Worm (Caenorhabditis elegans) whole organism, L4 larva: Measurements from ENCODE around the gene F45E1.5.

ENCODE experiments used
- F10B5.3 ChIP-seq: sonication (generic microtip); optimal IDR thresholded peaks from 2 replicates; lab custom pipeline; 2016; ENCODE audit warnings: mild to moderate bottlenecking, missing genetic modification characterization, missing compliant biosample characterization
- F26F4.8 ChIP-seq: fragments of 200-800 bp; sonication (Bioruptor generic); conservative IDR thresholded peaks from 2 replicates; pipeline ENCODE4 v1.3.6; 2022; ENCODE audit warnings: missing genetic modification characterization, missing compliant biosample characterization
- F37D6.2 ChIP-seq: sonication (generic microtip); optimal IDR thresholded peaks from 2 replicates; lab custom pipeline; 2016; ENCODE audit warnings: mild to moderate bottlenecking, missing genetic modification characterization, missing compliant biosample characterization
- F49E8.2 ChIP-seq: sonication (generic microtip); optimal IDR thresholded peaks from 2 replicates; lab custom pipeline; 2016; ENCODE audit warnings: missing compliant biosample characterization, mild to moderate bottlenecking, missing genetic modification characterization, borderline replicate concordance
- T20F7.1 ChIP-seq: fragments of 200-800 bp; sonication (Bioruptor generic); optimal IDR thresholded peaks from 2 replicates; lab custom pipeline; 2018; ENCODE audit warnings: mild to moderate bottlenecking, missing genetic modification characterization, missing compliant biosample characterization
- Y48G9A.11 ChIP-seq: fragments of 200-800 bp; sonication (Bioruptor generic); IDR thresholded peaks from 2 replicates; pipeline ENCODE4 v1.3.6; 2022; ENCODE audit warnings: missing genetic modification reagents, missing genetic modification characterization, missing compliant biosample characterization
- Y75B8A.6 ChIP-seq: fragments of 200-800 bp; sonication (Bioruptor generic); IDR thresholded peaks from 2 replicates; pipeline ENCODE4 v1.3.6; 2022; ENCODE audit warnings: missing genetic modification reagents, missing genetic modification characterization, missing compliant biosample characterization
- aha-1 ChIP-seq: fragments of 150-350 bp; peaks from one replicate; lab custom pipeline; 2014; ENCODE audit warnings: missing biosample characterization, missing genetic modification characterization
- ceh-20 ChIP-seq: fragments of 200-800 bp; sonication (Bioruptor generic); IDR thresholded peaks from 2 replicates; pipeline ENCODE4 v1.3.6; 2022; ENCODE audit warnings: missing genetic modification reagents, missing genetic modification characterization, missing compliant biosample characterization
- ceh-28 ChIP-seq: fragments of 150-350 bp; optimal IDR thresholded peaks from 2 replicates; lab custom pipeline; 2014; ENCODE audit warnings: missing biosample characterization, missing genetic modification reagents, missing genetic modification characterization
- ceh-32 ChIP-seq: sonication (generic microtip); optimal IDR thresholded peaks from 2 replicates; lab custom pipeline; 2016; ENCODE audit warnings: mild to moderate bottlenecking, missing genetic modification characterization, missing compliant biosample characterization; ENCODE audit not compliant: poor library complexity
- ceh-62 ChIP-seq: sonication (generic microtip); optimal IDR thresholded peaks from 2 replicates; lab custom pipeline; 2017; ENCODE audit warnings: missing biosample characterization, missing genetic modification characterization
- ctbp-1 ChIP-seq: fragments of 200-800 bp; sonication (Bioruptor generic); IDR thresholded peaks from 2 replicates; pipeline ENCODE4 v1.3.6; 2022; ENCODE audit warnings: missing genetic modification reagents, missing genetic modification characterization, missing compliant biosample characterization
- daf-12 ChIP-seq: fragments of 150-350 bp; optimal IDR thresholded peaks from 2 replicates; lab custom pipeline; 2014; ENCODE audit warnings: missing biosample characterization, missing genetic modification reagents, missing genetic modification characterization
- daf-19 ChIP-seq: fragments of 200-800 bp; sonication (Bioruptor generic); conservative IDR thresholded peaks from 2 replicates; pipeline ENCODE4 v1.3.6; 2022; ENCODE audit warnings: missing genetic modification characterization, missing compliant biosample characterization
- daf-8 ChIP-seq: fragments of 200-800 bp; sonication (Bioruptor generic); IDR thresholded peaks from 2 replicates; pipeline ENCODE4 v1.3.6; 2022; ENCODE audit warnings: missing genetic modification characterization, missing compliant biosample characterization
- dmd-6 ChIP-seq: fragments of 200-800 bp; sonication (Bioruptor generic); IDR thresholded peaks from 2 replicates; pipeline ENCODE4 v1.3.6; 2022; ENCODE audit warnings: missing genetic modification reagents, missing genetic modification characterization, missing compliant biosample characterization
- dmd-9 ChIP-seq: fragments of 200-800 bp; sonication (Bioruptor generic); IDR thresholded peaks from 2 replicates; pipeline ENCODE4 v1.3.6; 2022; ENCODE audit warnings: missing genetic modification reagents, missing genetic modification characterization, missing compliant biosample characterization
- fkh-10 ChIP-seq: fragments of 150-350 bp; optimal IDR thresholded peaks from 2 replicates; lab custom pipeline; 2014; ENCODE audit warnings: missing biosample characterization, missing genetic modification reagents, missing genetic modification characterization
- fos-1 ChIP-seq: fragments of 150-350 bp; optimal IDR thresholded peaks from 2 replicates; lab custom pipeline; 2014; ENCODE audit warnings: missing biosample characterization, missing genetic modification characterization
- hif-1 ChIP-seq, 2 experiments: sonication (generic microtip); optimal IDR thresholded peaks; 2 replicates each; lab custom pipeline; 2016 to 2017; ENCODE audit warnings: missing compliant biosample characterization in 2 of 2, missing genetic modification characterization in 2 of 2, missing genetic modification reagents in 2 of 2, missing genotype in 2 of 2, mild to moderate bottlenecking in 1 of 2
- hlh-30 ChIP-seq: sonication (generic microtip); optimal IDR thresholded peaks from 2 replicates; lab custom pipeline; 2017; ENCODE audit warnings: antibody characterized with exemption, mild to moderate bottlenecking, missing genetic modification characterization, missing compliant biosample characterization; ENCODE audit not compliant: insufficient read depth
- hmg-1.1 ChIP-seq: fragments of 200-800 bp; sonication (Bioruptor generic); IDR thresholded peaks from 2 replicates; pipeline ENCODE4 v1.3.6; 2022; ENCODE audit warnings: missing genetic modification reagents, missing genetic modification characterization, missing compliant biosample characterization
- lim-7 ChIP-seq: fragments of 200-800 bp; sonication (Bioruptor generic); IDR thresholded peaks from 2 replicates; pipeline ENCODE4 v1.3.6; 2022; ENCODE audit warnings: missing genetic modification characterization, missing compliant biosample characterization
- lin-1 ChIP-seq: fragments of 200-800 bp; sonication (Bioruptor generic); IDR thresholded peaks from 2 replicates; pipeline ENCODE4 v1.3.6; 2022; ENCODE audit warnings: missing genetic modification reagents, missing genetic modification characterization, missing compliant biosample characterization
- lin-13 ChIP-seq: fragments of 150-350 bp; optimal IDR thresholded peaks from 2 replicates; lab custom pipeline; 2014; ENCODE audit warnings: missing biosample characterization, missing genetic modification reagents, missing genetic modification characterization
- lin-15B ChIP-seq: fragments of 150-350 bp; sonication (generic microtip); optimal IDR thresholded peaks from 3 replicates; lab custom pipeline; 2014; ENCODE audit warnings: missing biosample characterization, missing genetic modification characterization
- lsy-2 ChIP-seq, 2 experiments: fragments of 150-350 bp in 1 of 2; sonication (generic microtip) in 1 of 2; optimal IDR thresholded peaks; 2 replicates each; lab custom pipeline; 2014 to 2017; ENCODE audit warnings: missing biosample characterization in 2 of 2, missing genetic modification characterization in 2 of 2
- madf-9 ChIP-seq: fragments of 200-800 bp; sonication (Bioruptor generic); conservative IDR thresholded peaks from 2 replicates; pipeline ENCODE4 v1.3.6; 2022; ENCODE audit warnings: missing genetic modification reagents, missing genetic modification characterization, missing compliant biosample characterization
- mdl-1 ChIP-seq, 2 experiments: fragments of 150-350 bp in 1 of 2; sonication (generic microtip) in 1 of 2; optimal IDR thresholded peaks; 2 replicates each; lab custom pipeline; 2014 to 2017; ENCODE audit warnings: missing biosample characterization in 2 of 2, missing genetic modification characterization in 2 of 2
- mxl-3 ChIP-seq: fragments of 200-800 bp; sonication (Bioruptor generic); optimal IDR thresholded peaks from 2 replicates; lab custom pipeline; 2018; ENCODE audit warnings: mild to moderate bottlenecking, missing genetic modification characterization, missing compliant biosample characterization
- nhr-10 ChIP-seq: fragments of 150-350 bp; optimal IDR thresholded peaks from 2 replicates; lab custom pipeline; 2014; ENCODE audit warnings: missing biosample characterization, missing genetic modification characterization
- nhr-111 ChIP-seq: fragments of 200-800 bp; sonication (Bioruptor generic); optimal IDR thresholded peaks from 2 replicates; lab custom pipeline; 2018; ENCODE audit warnings: mild to moderate bottlenecking, missing genetic modification characterization, missing compliant biosample characterization
- nhr-41 ChIP-seq: fragments of 200-800 bp; sonication (Bioruptor generic); IDR thresholded peaks from 2 replicates; pipeline ENCODE4 v1.3.6; 2022; ENCODE audit warnings: missing genetic modification reagents, missing genetic modification characterization, missing compliant biosample characterization
- nhr-48 ChIP-seq: sonication (generic microtip); optimal IDR thresholded peaks from 2 replicates; lab custom pipeline; 2016; ENCODE audit warnings: mild to moderate bottlenecking, missing genetic modification characterization, missing compliant biosample characterization
- nhr-6 ChIP-seq: fragments of 150-350 bp; optimal IDR thresholded peaks from 2 replicates; lab custom pipeline; 2014; ENCODE audit warnings: missing biosample characterization, missing genetic modification characterization
- skn-1 ChIP-seq: fragments of 150-350 bp; optimal IDR thresholded peaks from 2 replicates; lab custom pipeline; 2014; ENCODE audit warnings: missing biosample characterization, missing genetic modification characterization
- snpc-1.2 ChIP-seq: fragments of 200-800 bp; sonication (Bioruptor generic); IDR thresholded peaks from 2 replicates; pipeline ENCODE4 v1.3.6; 2022; ENCODE audit warnings: missing genetic modification reagents, missing genetic modification characterization, missing compliant biosample characterization
- spr-1 ChIP-seq: sonication (generic microtip); optimal IDR thresholded peaks from 2 replicates; lab custom pipeline; 2016; ENCODE audit warnings: mild to moderate bottlenecking, missing genetic modification characterization, missing compliant biosample characterization
- unc-62 ChIP-seq, 3 experiments: fragments of 150-350 bp in 1 of 3; sonication (generic microtip); optimal IDR thresholded peaks in 2 of 3; peaks in 1 of 3; 1 replicate in 1 of 3; 2 replicates in 2 of 3; lab custom pipeline; 2014 to 2017; ENCODE audit warnings: missing biosample characterization in 3 of 3, missing genetic modification characterization in 3 of 3, missing genetic modification reagents in 3 of 3, missing genotype in 1 of 3
- zag-1 ChIP-seq: fragments of 150-350 bp; optimal IDR thresholded peaks from 2 replicates; lab custom pipeline; 2014; ENCODE audit warnings: missing biosample characterization, missing genetic modification characterization
- zfp-3 ChIP-seq: fragments of 200-800 bp; sonication (Bioruptor generic); conservative IDR thresholded peaks from 2 replicates; pipeline ENCODE4 v1.3.6; 2022; ENCODE audit warnings: missing genetic modification reagents, missing genetic modification characterization, missing compliant biosample characterization
- zip-11 ChIP-seq: fragments of 200-800 bp; sonication (Bioruptor generic); IDR thresholded peaks from 2 replicates; pipeline ENCODE4 v1.3.6; 2022; ENCODE audit warnings: missing genetic modification characterization, missing compliant biosample characterization
- ztf-7 ChIP-seq: fragments of 150-350 bp; optimal IDR thresholded peaks from 2 replicates; lab custom pipeline; 2014; ENCODE audit warnings: missing biosample characterization, missing genetic modification characterization

F45E1.5 gene

ce11 chrX:7962056-7962485, 14.4 kb upstream of the F45E1.5 start (continued):
- TF ChIP-seq Y48G9A.11 (GFP tag; lab: Robert Waterston, UW) (no peak), lin-1 (GFP tag; lab: Robert Waterston, UW) (peak; percentile 84), nhr-6 (tag; lab: Kevin White, UChicago) (peak; percentile 68), nhr-10 (tag; lab: Kevin White, UChicago) (peak; percentile 60), dmd-9 (GFP tag; lab: Robert Waterston, UW) (no peak), daf-8 (GFP tag; lab: Robert Waterston, UW) (no peak), zfp-3 (GFP tag; lab: Robert Waterston, UW) (0 out of 2 replicates have a peak, but pooled peaks have one; percentile 39), ceh-20 (GFP tag; lab: Robert Waterston, UW) (peak; percentile 35; the same call in 1 of the 2 replicates), zip-11 (GFP tag; lab: Robert Waterston, UW) (no peak), nhr-41 (GFP tag; lab: Robert Waterston, UW) (no peak), lin-13 (GFP tag; lab: Kevin White, UChicago) (no peak), ceh-32 (tag; lab: Kevin White, UChicago) (no peak), snpc-1.2 (GFP tag; lab: Robert Waterston, UW) (no peak), zag-1 (tag; lab: Kevin White, UChicago) (no peak), F26F4.8 (GFP tag; lab: Robert Waterston, UW) (no peak), nhr-111 (GFP tag; lab: Kevin White, UChicago) (no peak), hmg-1.1 (GFP tag; lab: Robert Waterston, UW) (peak; percentile 58), spr-1 (peak; percentile 41), ceh-62 (tag; lab: Kevin White, UChicago) (no peak), ztf-7 (tag; lab: Kevin White, UChicago) (no peak)

ce11 chrX:7964022-7964421, 12.5 kb upstream of the F45E1.5 start:
- TF ChIP-seq lim-7 (GFP tag; lab: Robert Waterston, UW): no peak
- TF ChIP-seq daf-19 (GFP tag; lab: Robert Waterston, UW): 0 out of 2 replicates have a peak, but pooled peaks have one; percentile 15
- no peak for TF ChIP-seq fos-1
- no peak for TF ChIP-seq F49E8.2 (tag; lab: Kevin White, UChicago)
- peak in 1 of 2 experiments; percentile 97 for TF ChIP-seq unc-62 (GFP tag; optimal IDR thresholded peaks at IDR 0.05 in 1 of 2; lab: Kevin White, UChicago)
- TF ChIP-seq unc-62 (tag; optimal IDR thresholded peaks at IDR 0.05; lab: Kevin White, UChicago): no peak
- no peak for TF ChIP-seq ctbp-1 (GFP tag; lab: Robert Waterston, UW)
- TF ChIP-seq Y75B8A.6: no peak
- TF ChIP-seq lsy-2 (tag; optimal IDR thresholded peaks at IDR 0.05; lab: Kevin White, UChicago): no peak

ce11 chrX:7965449-7965848, 11.1 kb upstream of the F45E1.5 start:
- TF ChIP-seq aha-1 (tag; lab: Kevin White, UChicago) (peak; percentile 88), T20F7.1 (GFP tag; lab: Kevin White, UChicago) (no peak), hlh-30 (tag; lab: Kevin White, UChicago) (peak; percentile 28), unc-62 (GFP tag; optimal IDR thresholded peaks at IDR 0.05 in 1 of 2; lab: Kevin White, UChicago) (peak in 1 of 2 experiments; percentile 84), unc-62 (tag; optimal IDR thresholded peaks at IDR 0.05; lab: Kevin White, UChicago) (no peak)
- TF ChIP-seq, all 104 proteins: peak for 3

ce11 chrX:7968537-7968936, 8.0 kb upstream of the F45E1.5 start:
- TF ChIP-seq F37D6.2 (tag; lab: Kevin White, UChicago): no peak
- TF ChIP-seq mxl-3 (GFP tag; lab: Kevin White, UChicago): no peak
- no peak for TF ChIP-seq skn-1 (tag; lab: Kevin White, UChicago)
- TF ChIP-seq F10B5.3 (tag; lab: Kevin White, UChicago): no peak
- TF ChIP-seq mdl-1 (tag; optimal IDR thresholded peaks at IDR 0.05; lab: Kevin White, UChicago): no peak
- no peak for TF ChIP-seq ceh-28 (tag; lab: Kevin White, UChicago)
- no peak for TF ChIP-seq daf-12 (tag; lab: Kevin White, UChicago)
- TF ChIP-seq fkh-10 (GFP tag; lab: Kevin White, UChicago): no peak
- no peak for TF ChIP-seq daf-19 (GFP tag; lab: Robert Waterston, UW)
- no peak for TF ChIP-seq hif-1 (tag; optimal IDR thresholded peaks at IDR 0.05; lab: Kevin White, UChicago)
- no peak for TF ChIP-seq fos-1
- TF ChIP-seq madf-9 (GFP tag; lab: Robert Waterston, UW): no peak
- TF ChIP-seq nhr-111 (GFP tag; lab: Kevin White, UChicago): no peak
- no peak for TF ChIP-seq dmd-6 (GFP tag; lab: Robert Waterston, UW)
- TF ChIP-seq hlh-30 (tag; lab: Kevin White, UChicago): no peak
- TF ChIP-seq spr-1: no peak
- TF ChIP-seq nhr-48: no peak
- no peak for TF ChIP-seq lin-15B
